Fruit fly (Drosophila melanogaster) whole organism, embryonic: ENCODE data around the gene Tomosyn.

Experiments used
- Bteb2 ChIP-seq: fragments of 200-800 bp; sonication (Bioruptor generic); optimal IDR thresholded peaks from 2 replicates; lab custom pipeline; 2016; ENCODE audit warnings: missing biosample characterization, missing genetic modification characterization
- CG10209 ChIP-seq: fragments of 200-800 bp; sonication (Bioruptor generic); optimal IDR thresholded peaks from 3 replicates; lab custom pipeline; 2017; ENCODE audit warnings: missing biosample characterization, mild to moderate bottlenecking, missing genetic modification characterization, missing genetic modification reagents
- CG10267 ChIP-seq: fragments of 200-800 bp; sonication (Bioruptor generic); optimal IDR thresholded peaks from 2 replicates; lab custom pipeline; 2018; ENCODE audit warnings: missing biosample characterization, mild to moderate bottlenecking, missing genetic modification characterization, moderate library complexity
- CG10959 ChIP-seq: fragments of 200-800 bp; sonication (Bioruptor generic); IDR thresholded peaks from 2 replicates; pipeline ENCODE4 v1.3.6; 2022; ENCODE audit warnings: missing biosample characterization, missing genetic modification characterization
- CG11093 ChIP-seq: fragments of 200-800 bp; sonication (Bioruptor generic); IDR thresholded peaks from 3 replicates; pipeline ENCODE4 v1.3.6; 2022; ENCODE audit warnings: missing biosample characterization, missing genetic modification characterization
- CG11560 ChIP-seq: fragments of 200-800 bp; sonication (Bioruptor generic); IDR thresholded peaks from 3 replicates; pipeline ENCODE4 v1.3.6; 2022; ENCODE audit warnings: missing biosample characterization, missing genetic modification characterization
- CG12236 ChIP-seq: fragments of 200-800 bp; sonication (Bioruptor generic); optimal IDR thresholded peaks from 2 replicates; lab custom pipeline; 2016; ENCODE audit warnings: missing biosample characterization, missing genetic modification characterization
- CG12769 ChIP-seq: fragments of 200-800 bp; sonication (Bioruptor generic); optimal IDR thresholded peaks from 2 replicates; lab custom pipeline; 2019; ENCODE audit warnings: missing biosample characterization, mild to moderate bottlenecking, missing genetic modification characterization, moderate library complexity
- CG15696 ChIP-seq: fragments of 200-800 bp; sonication (Bioruptor generic); optimal IDR thresholded peaks from 2 replicates; lab custom pipeline; 2019; ENCODE audit warnings: missing biosample characterization, mild to moderate bottlenecking, missing genetic modification characterization, moderate library complexity
- CG17612 ChIP-seq: fragments of 200-800 bp; sonication (Bioruptor generic); IDR thresholded peaks from 2 replicates; pipeline ENCODE4 v1.3.6; 2022; ENCODE audit warnings: missing biosample characterization, missing genetic modification characterization
- CG2129 ChIP-seq: fragments of 200-800 bp; sonication (Bioruptor generic); IDR thresholded peaks from 2 replicates; pipeline ENCODE4 v1.3.6; 2022; ENCODE audit warnings: missing biosample characterization, missing genetic modification characterization; ENCODE audit not compliant: partially characterized antibody
- CG2202 ChIP-seq: fragments of 200-800 bp; sonication (Bioruptor generic); optimal IDR thresholded peaks from 2 replicates; lab custom pipeline; 2018; ENCODE audit warnings: missing biosample characterization, mild to moderate bottlenecking, missing genetic modification characterization
- CG2889 ChIP-seq: fragments of 200-800 bp; sonication (Bioruptor generic); IDR thresholded peaks from 3 replicates; pipeline ENCODE4 v1.3.6; 2022; ENCODE audit warnings: missing biosample characterization, missing genetic modification characterization
- CG32772 ChIP-seq: fragments of 200-800 bp; sonication (Bioruptor generic); IDR thresholded peaks from 2 replicates; pipeline ENCODE4 v1.3.6; 2022; ENCODE audit warnings: missing biosample characterization, missing genetic modification characterization
- CG34422 ChIP-seq: fragments of 200-800 bp; sonication (Bioruptor generic); IDR thresholded peaks from 3 replicates; pipeline ENCODE4 v1.3.6; 2022; ENCODE audit warnings: missing biosample characterization, missing genetic modification characterization
- CG4328 ChIP-seq: fragments of 200-800 bp; sonication (Bioruptor generic); optimal IDR thresholded peaks from 3 replicates; lab custom pipeline; 2017; ENCODE audit warnings: missing biosample characterization, missing genetic modification reagents, missing genetic modification characterization
- CG4730 ChIP-seq: fragments of 200-800 bp; sonication (Bioruptor generic); IDR thresholded peaks from 2 replicates; pipeline ENCODE4 v1.3.6; 2022; ENCODE audit warnings: missing biosample characterization, missing genetic modification characterization
- CG5180 ChIP-seq: fragments of 200-800 bp; sonication (Bioruptor generic); optimal IDR thresholded peaks from 3 replicates; lab custom pipeline; 2017; ENCODE audit warnings: missing biosample characterization, missing genetic modification characterization, mild to moderate bottlenecking, moderate library complexity, missing genetic modification reagents
- CG6254 ChIP-seq: fragments of 200-800 bp; sonication (Bioruptor generic); optimal IDR thresholded peaks from 3 replicates; lab custom pipeline; 2017; ENCODE audit warnings: mild to moderate bottlenecking, missing biosample characterization, missing genetic modification reagents, missing genetic modification characterization
- CG6272 ChIP-seq: fragments of 200-800 bp; sonication (Bioruptor generic); IDR thresholded peaks from 2 replicates; pipeline ENCODE4 v1.3.6; 2022; ENCODE audit warnings: missing biosample characterization, missing genetic modification characterization
- CG7839 ChIP-seq: fragments of 200-800 bp; sonication (Bioruptor generic); optimal IDR thresholded peaks from 3 replicates; lab custom pipeline; 2018; ENCODE audit warnings: missing biosample characterization, mild to moderate bottlenecking, missing genetic modification characterization, moderate library complexity
- CG9609 ChIP-seq: fragments of 200-800 bp; sonication (Bioruptor generic); optimal IDR thresholded peaks from 3 replicates; lab custom pipeline; 2016; ENCODE audit warnings: missing biosample characterization, missing genetic modification characterization
- CG9797 ChIP-seq: fragments of 200-800 bp; sonication (Bioruptor generic); optimal IDR thresholded peaks from 3 replicates; lab custom pipeline; 2018; ENCODE audit warnings: missing biosample characterization, mild to moderate bottlenecking, missing genetic modification characterization
- Chrac-16 ChIP-seq: fragments of 200-800 bp; sonication (Bioruptor generic); optimal IDR thresholded peaks from 3 replicates; lab custom pipeline; 2016; ENCODE audit warnings: missing biosample characterization, missing genetic modification characterization
- Fer1 ChIP-seq: fragments of 200-800 bp; sonication (Bioruptor generic); optimal IDR thresholded peaks from 2 replicates; lab custom pipeline; 2017; ENCODE audit warnings: missing biosample characterization, mild to moderate bottlenecking, missing genetic modification characterization
- HLH3B ChIP-seq: fragments of 200-800 bp; sonication (Bioruptor generic); IDR thresholded peaks from 2 replicates; pipeline ENCODE4 v1.3.6; 2022; ENCODE audit warnings: missing biosample characterization, missing genetic modification characterization
- Lhr ChIP-seq: fragments of 200-800 bp; sonication (Bioruptor generic); optimal IDR thresholded peaks from 3 replicates; lab custom pipeline; 2017; ENCODE audit warnings: mild to moderate bottlenecking, missing biosample characterization, missing genetic modification reagents, missing genetic modification characterization
- Mad ChIP-seq: fragments of 200-800 bp; sonication (Bioruptor generic); optimal IDR thresholded peaks from 2 replicates; lab custom pipeline; 2016; ENCODE audit warnings: missing biosample characterization, missing genetic modification characterization
- Sox102F ChIP-seq: fragments of 200-800 bp; sonication (Bioruptor generic); optimal IDR thresholded peaks from 2 replicates; lab custom pipeline; 2018; ENCODE audit warnings: missing biosample characterization, mild to moderate bottlenecking, missing genetic modification characterization, moderate library complexity
- Ssrp ChIP-seq: fragments of 200-800 bp; sonication (Bioruptor generic); optimal IDR thresholded peaks from 2 replicates; lab custom pipeline; 2018; ENCODE audit warnings: missing biosample characterization, mild to moderate bottlenecking, missing genetic modification characterization, moderate library complexity
- TFAM ChIP-seq: fragments of 200-800 bp; sonication (Bioruptor generic); optimal IDR thresholded peaks from 2 replicates; lab custom pipeline; 2017; ENCODE audit warnings: missing biosample characterization, missing genetic modification characterization, inconsistent platforms
- Taf1 ChIP-seq: fragments of 200-800 bp; sonication (Bioruptor generic); IDR thresholded peaks from 2 replicates; pipeline ENCODE4 v1.3.6; 2022; ENCODE audit warnings: missing biosample characterization, missing genetic modification characterization
- Xbp1 ChIP-seq: fragments of 200-800 bp; sonication (Bioruptor generic); optimal IDR thresholded peaks from 3 replicates; lab custom pipeline; 2016; ENCODE audit warnings: missing biosample characterization, mild to moderate bottlenecking, missing genetic modification characterization
- amos ChIP-seq: fragments of 200-800 bp; sonication (Bioruptor generic); IDR thresholded peaks from 2 replicates; pipeline ENCODE4 v1.3.6; 2022; ENCODE audit warnings: missing biosample characterization, missing genetic modification characterization; ENCODE audit not compliant: partially characterized antibody
- ato ChIP-seq: fragments of 200-800 bp; sonication (Bioruptor generic); IDR thresholded peaks from 2 replicates; pipeline ENCODE4 v1.3.6; 2022; ENCODE audit warnings: missing biosample characterization, missing genetic modification characterization; ENCODE audit not compliant: partially characterized antibody
- az2 ChIP-seq: fragments of 200-800 bp; sonication (Bioruptor generic); optimal IDR thresholded peaks from 3 replicates; lab custom pipeline; 2016; ENCODE audit warnings: missing biosample characterization, missing genetic modification characterization
- bsh ChIP-seq, 2 experiments: fragments of 200-800 bp; sonication (Bioruptor generic); optimal IDR thresholded peaks; 2 replicates each; lab custom pipeline; 2017 to 2018; ENCODE audit warnings: mild to moderate bottlenecking in 2 of 2, missing biosample characterization in 2 of 2, missing genetic modification characterization in 2 of 2, moderate library complexity in 1 of 2
- chif ChIP-seq, 2 experiments: fragments of 200-800 bp; sonication (Bioruptor generic); optimal IDR thresholded peaks; 3 replicates each; lab custom pipeline; 2016; ENCODE audit warnings: missing biosample characterization in 2 of 2, missing genetic modification characterization in 2 of 2
- cwo ChIP-seq: fragments of 200-800 bp; sonication (Bioruptor generic); optimal IDR thresholded peaks from 3 replicates; lab custom pipeline; 2017; ENCODE audit warnings: missing biosample characterization, missing genetic modification characterization, mild to moderate bottlenecking, moderate library complexity, missing genetic modification reagents
- dpn ChIP-seq, 2 experiments: fragments of 200-800 bp; sonication (Bioruptor generic); optimal IDR thresholded peaks; 3 replicates each; lab custom pipeline; 2016; ENCODE audit warnings: missing biosample characterization in 2 of 2, missing genetic modification characterization in 2 of 2
- fd64A ChIP-seq: fragments of 200-800 bp; sonication (Bioruptor generic); optimal IDR thresholded peaks from 3 replicates; lab custom pipeline; 2018; ENCODE audit warnings: missing biosample characterization, mild to moderate bottlenecking, missing genetic modification characterization
- gsb ChIP-seq: fragments of 200-800 bp; sonication (Bioruptor generic); IDR thresholded peaks from 2 replicates; pipeline ENCODE4 v1.3.6; 2022; ENCODE audit warnings: missing biosample characterization, missing genetic modification characterization
- inv ChIP-seq: fragments of 200-800 bp; sonication (Bioruptor generic); IDR thresholded peaks from 2 replicates; pipeline ENCODE4 v1.3.6; 2022; ENCODE audit warnings: missing biosample characterization, missing genetic modification characterization; ENCODE audit not compliant: partially characterized antibody
- pfk ChIP-seq: fragments of 200-800 bp; sonication (Bioruptor generic); optimal IDR thresholded peaks from 2 replicates; lab custom pipeline; 2018; ENCODE audit warnings: missing biosample characterization, mild to moderate bottlenecking, missing genetic modification characterization, moderate library complexity
- pita ChIP-seq: fragments of 200-800 bp; sonication (Bioruptor generic); optimal IDR thresholded peaks from 2 replicates; lab custom pipeline; 2017; ENCODE audit warnings: missing biosample characterization, mild to moderate bottlenecking, missing genetic modification characterization
- rib ChIP-seq: fragments of 200-800 bp; sonication (Bioruptor generic); IDR thresholded peaks from 2 replicates; pipeline ENCODE4 v1.3.6; 2022; ENCODE audit warnings: missing biosample characterization, missing genetic modification characterization
- slbo ChIP-seq: fragments of 200-800 bp; sonication (Bioruptor generic); IDR thresholded peaks from 2 replicates; pipeline ENCODE4 v1.3.6; 2022; ENCODE audit warnings: missing biosample characterization, missing genetic modification characterization
- toy ChIP-seq: fragments of 200-800 bp; sonication (Bioruptor generic); IDR thresholded peaks from 2 replicates; pipeline ENCODE4 v1.3.6; 2022; ENCODE audit warnings: missing biosample characterization, missing genetic modification characterization
- twi ChIP-seq: fragments of 200-800 bp; optimal IDR thresholded peaks from 2 replicates; lab custom pipeline; 2019; ENCODE audit warnings: missing biosample characterization, mild to moderate bottlenecking, missing genetic modification characterization, moderate library complexity

Gene Tomosyn

DNA sequence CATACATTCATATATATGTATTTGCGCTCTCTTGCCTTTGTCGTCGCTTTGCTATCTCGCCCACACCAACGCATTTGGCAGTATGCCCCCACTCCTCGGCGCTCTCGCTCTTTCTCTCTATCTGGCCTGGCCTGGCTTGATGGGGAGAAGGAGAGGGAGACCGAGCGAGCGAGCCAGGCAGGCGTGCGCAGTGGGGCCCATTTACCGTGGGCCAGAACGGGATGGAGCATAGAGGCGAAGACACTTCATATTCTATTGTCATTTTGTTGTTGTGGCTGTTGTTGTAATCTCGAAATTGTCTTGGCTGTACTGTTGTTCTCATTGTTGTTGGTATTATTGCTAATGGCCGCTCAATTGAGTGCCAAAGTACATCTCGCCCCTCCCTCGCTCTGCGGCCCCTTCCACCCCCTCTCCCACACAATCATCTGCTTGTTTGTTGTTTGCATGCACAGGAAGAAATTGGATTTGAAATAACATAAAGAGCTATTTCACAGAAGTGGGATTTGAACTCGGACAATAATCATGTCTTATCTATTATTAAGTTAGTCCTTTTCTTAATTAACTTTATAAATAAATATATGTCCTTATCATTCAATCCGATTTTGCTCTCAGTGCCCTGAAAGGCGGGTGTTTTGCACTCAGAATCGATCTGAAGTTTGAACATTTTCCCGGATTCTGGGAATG is 33.8 kb downstream of the Tomosyn start (continued):
- TF ChIP-seq pfk (GFP tag; lab: Kevin White, UChicago) (peak; percentile 10), CG2129 (GFP tag; lab: Robert Waterston, UW) (no peak), CG11560 (tag; lab: Robert Waterston, UW) (peak; percentile 79), Bteb2 (GFP tag; lab: Kevin White, UChicago) (peak; percentile 28), CG9609 (GFP tag; lab: Kevin White, UChicago) (peak; percentile 62), cwo (GFP tag; lab: Kevin White, UChicago) (peak; percentile 84), CG10959 (GFP tag; lab: Robert Waterston, UW) (peak; percentile 91), CG17612 (GFP tag; lab: Robert Waterston, UW) (peak; percentile 85), CG12236 (no peak), Chrac-16 (GFP tag; lab: Kevin White, UChicago) (peak; percentile 87), CG11093 (peak; percentile 87), Taf1 (GFP tag; lab: Robert Waterston, UW) (peak; percentile 78), CG6254 (GFP tag; lab: Kevin White, UChicago) (peak; percentile 75), Fer1 (peak; percentile 81), CG10209 (GFP tag; lab: Kevin White, UChicago) (peak; percentile 88), CG6272 (GFP tag; lab: Robert Waterston, UW) (peak; percentile 79), dpn (GFP tag; optimal IDR thresholded peaks at IDR 0.05; lab: Kevin White, UChicago) (peak; percentile 73 to 90), ato (no peak), az2 (peak; percentile 86), slbo (GFP tag; lab: Robert Waterston, UW) (peak; percentile 96), CG4730 (GFP tag; lab: Robert Waterston, UW) (peak; percentile 87), CG9797 (GFP tag; lab: Kevin White, UChicago) (no peak), CG12769 (peak; percentile 91), CG7839 (peak; percentile 92), Lhr (GFP tag; lab: Kevin White, UChicago) (peak; percentile 79), amos (GFP tag; lab: Robert Waterston, UW) (no peak; the same call in 1 of the 2 replicates), Ssrp (tag; lab: Kevin White, UChicago) (peak; percentile 89), inv (GFP tag; lab: Robert Waterston, UW) (no peak), pita (GFP tag; lab: Kevin White, UChicago) (no peak), rib (GFP tag; lab: Robert Waterston, UW) (0 out of 2 replicates have a peak, but pooled peaks have one; percentile 72), twi (peak; percentile 72), CG15696 (peak; percentile 82), CG4328 (GFP tag; lab: Kevin White, UChicago) (peak; percentile 53), CG34422 (GFP tag; lab: Robert Waterston, UW) (peak; percentile 92), Mad (peak; percentile 50), chif (GFP tag; optimal IDR thresholded peaks at IDR 0.05; lab: Kevin White, UChicago) (peak; percentile 51 to 71), bsh (GFP tag; optimal IDR thresholded peaks at IDR 0.05; lab: Kevin White, UChicago) (peak; percentile 84 to 94), CG5180 (GFP tag; lab: Kevin White, UChicago) (peak; percentile 69), gsb (GFP tag; lab: Robert Waterston, UW) (peak; percentile 86), TFAM (GFP tag; lab: Kevin White, UChicago) (peak; percentile 54), CG2202 (tag; lab: Kevin White, UChicago) (peak; percentile 80), toy (GFP tag; lab: Robert Waterston, UW) (0 out of 2 replicates have a peak, but pooled peaks have one; percentile 45), CG10267 (tag; lab: Kevin White, UChicago) (peak; percentile 83), Xbp1 (GFP tag; lab: Kevin White, UChicago) (peak; percentile 85), CG2889 (peak; percentile 86), fd64A (GFP tag; lab: Kevin White, UChicago) (peak; percentile 74), HLH3B (GFP tag; lab: Robert Waterston, UW) (peak; percentile 88), CG32772 (peak; percentile 89), Sox102F (GFP tag; lab: Kevin White, UChicago) (peak; percentile 89)
